Worm (Caenorhabditis elegans): ENCODE data around the gene srbc-65.

ce11 chrV:16599835-16600234, 49.1 kb downstream of the srbc-65 start:
- TF ChIP-seq alr-1 (tag; optimal IDR thresholded peaks at IDR 0.05) (no peak), lin-11 (tag; optimal IDR thresholded peaks at IDR 0.05) (no peak), unc-39 (tag; optimal IDR thresholded peaks at IDR 0.05) (no peak), ztf-11 (tag; optimal IDR thresholded peaks at IDR 0.05) (no peak), snpc-4 (tag; optimal IDR thresholded peaks at IDR 0.05) (no peak), mab-5 (tag; optimal IDR thresholded peaks at IDR 0.05) (no peak), elt-3 (tag; optimal IDR thresholded peaks at IDR 0.05) (no peak), aly-2 (tag; optimal IDR thresholded peaks at IDR 0.05) (no peak), fos-1 (tag; optimal IDR thresholded peaks at IDR 0.05) (no peak), nhr-11 (tag; optimal IDR thresholded peaks at IDR 0.05) (no peak), ZK546.5 (tag; optimal IDR thresholded peaks at IDR 0.05) (no peak), elt-1 (tag; optimal IDR thresholded peaks at IDR 0.05) (no peak)
